Worm (Caenorhabditis elegans) whole organism, L1 larva: ENCODE data around the gene idpp-5.

Source experiments
- C16A3.4 ChIP-seq: fragments of 150-350 bp; optimal IDR thresholded peaks from 2 replicates; lab custom pipeline; 2014; ENCODE audit warnings: missing biosample characterization, missing genetic modification characterization
- F16B12.6 ChIP-seq: fragments of 150-350 bp; optimal IDR thresholded peaks from 2 replicates; lab custom pipeline; 2014; ENCODE audit warnings: missing biosample characterization, missing genetic modification characterization
- aly-2 ChIP-seq: fragments of 150-350 bp; optimal IDR thresholded peaks from 2 replicates; lab custom pipeline; 2014; ENCODE audit warnings: missing biosample characterization, missing genetic modification characterization
- ama-1 ChIP-seq: fragments of 150-350 bp; optimal IDR thresholded peaks from 2 replicates; lab custom pipeline; 2014
- blmp-1 ChIP-seq: fragments of 150-350 bp; optimal IDR thresholded peaks from 2 replicates; lab custom pipeline; 2014; ENCODE audit warnings: missing biosample characterization, missing genetic modification characterization
- ceh-82 ChIP-seq, 3 experiments: fragments of 150-350 bp in 1 of 3; sonication (generic microtip) in 2 of 3; optimal IDR thresholded peaks; 2 replicates each; lab custom pipeline; 2014 to 2017; ENCODE audit warnings: missing biosample characterization in 3 of 3, missing genetic modification characterization in 3 of 3
- dpl-1 ChIP-seq, 3 experiments: fragments of 150-350 bp in 2 of 3; sonication (generic microtip) in 1 of 3; optimal IDR thresholded peaks; 2 replicates each; lab custom pipeline; 2014 to 2017; ENCODE audit warnings: missing biosample characterization in 3 of 3, missing genetic modification characterization in 3 of 3, missing genetic modification reagents in 3 of 3
- dsc-1 ChIP-seq: sonication (generic microtip); optimal IDR thresholded peaks from 2 replicates; lab custom pipeline; 2016; ENCODE audit warnings: mild to moderate bottlenecking, missing genetic modification characterization, missing compliant biosample characterization
- efl-1 ChIP-seq, 4 experiments: fragments of 150-350 bp; optimal IDR thresholded peaks in 3 of 4; peaks in 1 of 4; 1 replicate in 1 of 4; 2 replicates in 3 of 4; lab custom pipeline; 2014; ENCODE audit warnings: missing biosample characterization in 2 of 4, missing genetic modification characterization in 2 of 4, missing genetic modification reagents in 2 of 4
- egl-13 ChIP-seq: sonication (generic microtip); optimal IDR thresholded peaks from 2 replicates; lab custom pipeline; 2016; ENCODE audit warnings: missing genotype, missing genetic modification reagents, missing genetic modification characterization, missing compliant biosample characterization
- egl-27 ChIP-seq, 2 experiments: fragments of 150-350 bp in 1 of 2; sonication (generic microtip); optimal IDR thresholded peaks; 3 replicates each; lab custom pipeline; 2017 to 2018; ENCODE audit warnings: missing biosample characterization in 2 of 2, missing genetic modification characterization in 2 of 2, missing genetic modification reagents in 2 of 2
- elt-2 ChIP-seq: sonication (generic microtip); optimal IDR thresholded peaks from 2 replicates; lab custom pipeline; 2016; ENCODE audit warnings: missing genetic modification characterization, mild to moderate bottlenecking, inconsistent platforms, missing compliant biosample characterization, missing genetic modification reagents
- elt-3 ChIP-seq, 6 experiments: fragments of 150-350 bp in 1 of 6; sonication (generic microtip); optimal IDR thresholded peaks; 2 replicates each; lab custom pipeline; 2017 to 2018; ENCODE audit warnings: missing biosample characterization in 6 of 6, missing genetic modification characterization in 6 of 6, inconsistent platforms in 1 of 6
- fkh-10 ChIP-seq: sonication (generic microtip); optimal IDR thresholded peaks from 2 replicates; lab custom pipeline; 2017; ENCODE audit warnings: missing biosample characterization, missing genetic modification reagents, missing genetic modification characterization
- fkh-8 ChIP-seq: sonication (generic microtip); optimal IDR thresholded peaks from 2 replicates; lab custom pipeline; 2016; ENCODE audit warnings: mild to moderate bottlenecking, missing genetic modification characterization, missing compliant biosample characterization
- hlh-17 ChIP-seq: fragments of 200-800 bp; sonication (Bioruptor generic); optimal IDR thresholded peaks from 2 replicates; lab custom pipeline; 2018; ENCODE audit warnings: missing genetic modification characterization, mild to moderate bottlenecking, missing compliant biosample characterization, moderate library complexity, borderline replicate concordance
- isw-1 ChIP-seq: fragments of 200-800 bp; sonication (Bioruptor generic); IDR thresholded peaks from 2 replicates; pipeline ENCODE4 v1.3.6; 2022; ENCODE audit warnings: missing genetic modification characterization, missing compliant biosample characterization
- lin-13 ChIP-seq: fragments of 150-350 bp; optimal IDR thresholded peaks from 2 replicates; lab custom pipeline; 2014; ENCODE audit warnings: missing biosample characterization, missing genetic modification reagents, missing genetic modification characterization
- lin-14 ChIP-seq: fragments of 200-800 bp; sonication (Bioruptor generic); optimal IDR thresholded peaks from 2 replicates; lab custom pipeline; 2018; ENCODE audit warnings: mild to moderate bottlenecking, missing genetic modification characterization, moderate library complexity, missing compliant biosample characterization
- lin-35 ChIP-seq, 2 experiments: fragments of 150-350 bp; optimal IDR thresholded peaks; 2 replicates each; lab custom pipeline; 2014; ENCODE audit warnings: missing biosample characterization in 2 of 2, missing genetic modification characterization in 2 of 2, missing genetic modification reagents in 2 of 2
- lir-3 ChIP-seq: sonication (generic microtip); optimal IDR thresholded peaks from 2 replicates; lab custom pipeline; 2016; ENCODE audit warnings: mild to moderate bottlenecking, missing genetic modification characterization, moderate library complexity, missing compliant biosample characterization; ENCODE audit not compliant: poor library complexity
- lsy-2 ChIP-seq, 2 experiments: fragments of 150-350 bp; optimal IDR thresholded peaks; 2 replicates each; lab custom pipeline; 2014; ENCODE audit warnings: missing biosample characterization in 2 of 2, missing genetic modification characterization in 2 of 2
- mab-9 ChIP-seq: fragments of 200-800 bp; sonication (Bioruptor generic); IDR thresholded peaks from 2 replicates; pipeline ENCODE4 v1.3.6; 2022; ENCODE audit warnings: missing genetic modification reagents, missing genetic modification characterization, missing compliant biosample characterization
- nhr-19 ChIP-seq: fragments of 200-800 bp; sonication (Bioruptor generic); conservative IDR thresholded peaks from 2 replicates; pipeline ENCODE4 v1.3.6; 2022; ENCODE audit warnings: missing genetic modification characterization, missing compliant biosample characterization
- nhr-20 ChIP-seq: sonication (generic microtip); optimal IDR thresholded peaks from 2 replicates; lab custom pipeline; 2016; ENCODE audit warnings: mild to moderate bottlenecking, missing genetic modification characterization, missing compliant biosample characterization
- nhr-71 ChIP-seq: sonication (generic microtip); optimal IDR thresholded peaks from 2 replicates; lab custom pipeline; 2016; ENCODE audit warnings: mild to moderate bottlenecking, missing genetic modification characterization, moderate library complexity, missing compliant biosample characterization
- nhr-76 ChIP-seq: sonication (generic microtip); optimal IDR thresholded peaks from 2 replicates; lab custom pipeline; 2017; ENCODE audit warnings: missing biosample characterization, missing genetic modification characterization
- nhr-77 ChIP-seq: fragments of 150-350 bp; optimal IDR thresholded peaks from 2 replicates; lab custom pipeline; 2014; ENCODE audit warnings: missing biosample characterization, missing genetic modification characterization
- nhr-85 ChIP-seq: sonication (generic microtip); peaks from one replicate; lab custom pipeline; 2016; ENCODE audit warnings: missing genetic modification characterization, inconsistent platforms, missing compliant biosample characterization
- nhr-90 ChIP-seq: sonication (generic microtip); optimal IDR thresholded peaks from 2 replicates; lab custom pipeline; 2016; ENCODE audit warnings: mild to moderate bottlenecking, missing genetic modification characterization, missing compliant biosample characterization; ENCODE audit not compliant: poor library complexity
- pax-3 ChIP-seq: fragments of 200-800 bp; sonication (Bioruptor generic); optimal IDR thresholded peaks from 2 replicates; lab custom pipeline; 2018; ENCODE audit warnings: mild to moderate bottlenecking, missing genetic modification characterization, moderate library complexity, missing compliant biosample characterization
- pqm-1 ChIP-seq: sonication (generic microtip); optimal IDR thresholded peaks from 3 replicates; lab custom pipeline; 2017; ENCODE audit warnings: missing biosample characterization, missing genetic modification characterization
- sup-37 ChIP-seq: fragments of 200-800 bp; sonication (Bioruptor generic); optimal IDR thresholded peaks from 2 replicates; lab custom pipeline; 2018; ENCODE audit warnings: mild to moderate bottlenecking, missing genetic modification characterization, missing compliant biosample characterization
- swsn-7 ChIP-seq: sonication (generic microtip); optimal IDR thresholded peaks from 2 replicates; lab custom pipeline; 2016; ENCODE audit warnings: missing genetic modification characterization, missing compliant biosample characterization
- tbx-2 ChIP-seq: sonication (generic microtip); optimal IDR thresholded peaks from 2 replicates; lab custom pipeline; 2016; ENCODE audit warnings: missing genetic modification characterization, missing compliant biosample characterization
- tlp-1 ChIP-seq: fragments of 150-350 bp; optimal IDR thresholded peaks from 2 replicates; lab custom pipeline; 2014; ENCODE audit warnings: missing biosample characterization, missing genetic modification characterization
- unc-86 ChIP-seq: sonication (generic microtip); optimal IDR thresholded peaks from 2 replicates; lab custom pipeline; 2016; ENCODE audit warnings: missing genetic modification characterization, missing compliant biosample characterization
- unc-98 ChIP-seq: fragments of 200-800 bp; sonication (Bioruptor generic); IDR thresholded peaks from 2 replicates; pipeline ENCODE4 v1.3.6; 2022; ENCODE audit warnings: missing genetic modification characterization, missing compliant biosample characterization

The idpp-5 gene

ce11 chrX:3824907-3825689 is 32.5 kb upstream of the idpp-5 start (continued):
- TF ChIP-seq lin-35 (GFP tag; optimal IDR thresholded peaks at IDR 0.05; lab: Kevin White, UChicago) = no peak
- peak; percentile 72 for TF ChIP-seq nhr-85
- no peak for TF ChIP-seq nhr-76
- TF ChIP-seq lin-14 = peak; percentile 25
- no peak for TF ChIP-seq F16B12.6 (tag; lab: Kevin White, UChicago)
- no peak for TF ChIP-seq unc-86 (tag; lab: Kevin White, UChicago)
- no peak for TF ChIP-seq lir-3 (tag; lab: Kevin White, UChicago)

- TF ChIP-seq sup-37 (GFP tag; lab: Kevin White, UChicago) (peak; percentile 1), unc-98 (GFP tag; lab: Robert Waterston, UW) (no peak), dpl-1 (GFP tag; optimal IDR thresholded peaks at IDR 0.05; lab: Kevin White, UChicago) (no peak), blmp-1 (peak; percentile 27), lin-13 (GFP tag; lab: Kevin White, UChicago) (no peak), hlh-17 (GFP tag; lab: Kevin White, UChicago) (no peak), unc-86 (tag; lab: Kevin White, UChicago) (no peak), aly-2 (no peak), isw-1 (GFP tag; lab: Robert Waterston, UW) (no peak)
Measured at ce11 chrX:3824443-3824842, 31.8 kb upstream of the idpp-5 start.

- no peak for TF ChIP-seq mab-9 (GFP tag; lab: Robert Waterston, UW)
- peak; percentile 14 for TF ChIP-seq nhr-20 (tag; lab: Kevin White, UChicago)
- TF ChIP-seq nhr-71 (tag; lab: Kevin White, UChicago) = peak; percentile 19
- TF ChIP-seq elt-3 (tag; optimal IDR thresholded peaks at IDR 0.05; lab: Kevin White, UChicago) = no peak
- TF ChIP-seq lin-35 (GFP tag; optimal IDR thresholded peaks at IDR 0.05; lab: Kevin White, UChicago) = peak in 1 of 2 experiments; percentile 42
- TF ChIP-seq blmp-1 = no peak
- no peak for TF ChIP-seq egl-27 (tag; optimal IDR thresholded peaks at IDR 0.05; lab: Kevin White, UChicago)
- TF ChIP-seq swsn-7 = no peak
- peak; percentile 68 for TF ChIP-seq tlp-1 (tag; lab: Kevin White, UChicago)
- peak; percentile 98 for TF ChIP-seq elt-2 (tag; lab: Kevin White, UChicago)
- no peak for TF ChIP-seq lsy-2 (tag; optimal IDR thresholded peaks at IDR 0.05; lab: Kevin White, UChicago)
- TF ChIP-seq tbx-2 = no peak
- peak; percentile 43 for TF ChIP-seq nhr-90
- TF ChIP-seq lin-14 = peak; percentile 32
- TF ChIP-seq pqm-1 (tag; lab: Kevin White, UChicago) = peak; percentile 92
- TF ChIP-seq, all 84 proteins: peak for 8
Measured at ce11 chrX:3823869-3824268, 31.3 kb upstream of the idpp-5 start.

ce11 chrX:3822061-3822460 is 29.4 kb upstream of the idpp-5 start:
- TF ChIP-seq pax-3 = no peak
- no peak for TF ChIP-seq C16A3.4 (tag; lab: Kevin White, UChicago)
- TF ChIP-seq nhr-90 = no peak
- TF ChIP-seq ama-1 (lab: Kevin White, UChicago) = no peak
- TF ChIP-seq unc-86 (tag; lab: Kevin White, UChicago) = peak; percentile 48
- no peak for TF ChIP-seq dsc-1 (tag; lab: Kevin White, UChicago)
- TF ChIP-seq egl-13 (tag; lab: Kevin White, UChicago) = no peak
- TF ChIP-seq blmp-1 = peak; percentile 5
- TF ChIP-seq elt-3 (tag; optimal IDR thresholded peaks at IDR 0.05; lab: Kevin White, UChicago) = peak in 1 of 6 experiments; percentile 22
- no peak for TF ChIP-seq nhr-77 (tag; lab: Kevin White, UChicago)
- peak; percentile 71 for TF ChIP-seq elt-2 (tag; lab: Kevin White, UChicago)
- no peak for TF ChIP-seq dpl-1 (GFP tag; optimal IDR thresholded peaks at IDR 0.05; lab: Kevin White, UChicago)
- no peak for TF ChIP-seq lir-3 (tag; lab: Kevin White, UChicago)
- peak in 1 of 2 experiments; percentile 34 for TF ChIP-seq lin-35 (GFP tag; optimal IDR thresholded peaks at IDR 0.05; lab: Kevin White, UChicago)
- no peak for TF ChIP-seq fkh-10
- no peak for TF ChIP-seq nhr-19 (GFP tag; lab: Robert Waterston, UW)
- no peak for TF ChIP-seq ceh-82 (tag; optimal IDR thresholded peaks at IDR 0.05; lab: Kevin White, UChicago)
- no peak for TF ChIP-seq sup-37 (GFP tag; lab: Kevin White, UChicago)
- no peak for TF ChIP-seq F16B12.6 (tag; lab: Kevin White, UChicago)
- TF ChIP-seq efl-1 (optimal IDR thresholded peaks at IDR 0.05; lab: Kevin White, UChicago) = no peak
- TF ChIP-seq efl-1 (GFP tag; optimal IDR thresholded peaks at IDR 0.05 in 1 of 2; lab: Kevin White, UChicago) = no peak
- TF ChIP-seq fkh-8 (tag; lab: Kevin White, UChicago) = no peak
- no peak for TF ChIP-seq nhr-71 (tag; lab: Kevin White, UChicago)
